Fruit fly (Drosophila melanogaster): ENCODE results near the gene Jasper.

Gene Jasper

DNA sequence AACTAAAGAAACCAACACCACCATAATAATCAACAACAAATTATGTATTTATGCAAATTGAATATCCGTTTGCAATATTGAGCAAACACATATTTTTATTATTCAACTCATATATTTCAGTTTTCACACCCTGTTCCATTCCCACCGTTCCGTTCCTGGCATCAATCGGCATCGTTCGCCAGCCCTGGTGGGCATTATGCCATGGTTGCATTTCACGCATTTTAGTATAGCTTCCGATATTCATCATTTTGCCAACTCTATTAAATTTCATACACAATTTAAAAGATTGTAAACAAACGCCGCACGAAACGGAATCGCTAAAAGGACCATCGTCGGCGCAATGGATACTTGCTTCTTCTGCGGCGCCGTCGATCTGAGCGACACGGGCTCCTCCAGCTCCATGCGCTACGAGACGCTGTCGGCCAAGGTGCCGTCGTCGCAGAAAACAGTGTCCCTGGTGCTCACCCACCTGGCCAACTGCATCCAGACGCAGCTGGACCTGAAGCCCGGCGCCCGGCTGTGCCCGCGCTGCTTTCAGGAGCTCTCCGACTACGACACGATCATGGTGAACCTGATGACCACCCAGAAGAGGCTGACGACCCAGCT is 9.1 kb upstream of the Jasper start, which contains the start of gene Sry-delta (continued):
- TF ChIP-seq Ets65A (GFP tag), result peak; percentile 99
- TF ChIP-seq nmo (GFP tag; optimal IDR thresholded peaks at IDR 0.05), result peak; percentile 81
- TF ChIP-seq CG17612 (GFP tag; IDR thresholded peaks at IDR 0.05), result no peak; the same call in 1 of the 2 replicates
- peak; percentile 99 for TF ChIP-seq CG1603 (tag; optimal IDR thresholded peaks at IDR 0.05)
- TF ChIP-seq NC2β (GFP tag; optimal IDR thresholded peaks at IDR 0.05), result peak; percentile 86
- TF ChIP-seq gfzf (GFP tag; optimal IDR thresholded peaks at IDR 0.05), result peak; percentile 52
- TF ChIP-seq dpn (GFP tag; optimal IDR thresholded peaks at IDR 0.05), result peak; percentile 88 to 93
- TF ChIP-seq tna (GFP tag; IDR thresholded peaks at IDR 0.05; ENCODE audit: partially characterized antibody), result no peak; the same call in 1 of the 2 replicates
- TF ChIP-seq Hr51 (GFP tag; optimal IDR thresholded peaks at IDR 0.05), result peak in 1 of 2 experiments; percentile 88
- TF ChIP-seq Optix (GFP tag; IDR thresholded peaks at IDR 0.05), result peak; percentile 68
- TF ChIP-seq CG11456 (GFP tag; IDR thresholded peaks at IDR 0.05), result peak; percentile 94
- TF ChIP-seq CG18599 (GFP tag; optimal IDR thresholded peaks at IDR 0.05), result no peak
- peak; percentile 62 for TF ChIP-seq CG18619 (GFP tag; optimal IDR thresholded peaks at IDR 0.05)
- peak; percentile 75 for TF ChIP-seq CG5245 (GFP tag; optimal IDR thresholded peaks at IDR 0.05)
- peak; percentile 78 for TF ChIP-seq CG15601 (tag; optimal IDR thresholded peaks at IDR 0.05)
- peak; percentile 18 for TF ChIP-seq HLHmδ (GFP tag; optimal IDR thresholded peaks at IDR 0.05)
- peak; percentile 92 for TF ChIP-seq vfl (GFP tag; optimal IDR thresholded peaks at IDR 0.05)
- peak; percentile 69 for TF ChIP-seq CG3995 (GFP tag; optimal IDR thresholded peaks at IDR 0.05)
- TF ChIP-seq ems (GFP tag; optimal IDR thresholded peaks at IDR 0.05), result peak; percentile 69
- TF ChIP-seq dimm (GFP tag; IDR thresholded peaks at IDR 0.05), result 0 out of 2 replicates have a peak, but pooled peaks have one; percentile 3
- TF ChIP-seq Nf-YB (GFP tag; optimal IDR thresholded peaks at IDR 0.05), result no peak
- TF ChIP-seq CG2202 (tag; optimal IDR thresholded peaks at IDR 0.05), result peak; percentile 48
- peak; percentile 47 for TF ChIP-seq Tbp (GFP tag; optimal IDR thresholded peaks at IDR 0.05)
- peak; percentile 91 for TF ChIP-seq CG15514 (GFP tag; optimal IDR thresholded peaks at IDR 0.05)
- TF ChIP-seq cas (GFP tag; IDR thresholded peaks at IDR 0.05), result peak; percentile 74
- peak; percentile 83 for TF ChIP-seq CG17802 (tag; optimal IDR thresholded peaks at IDR 0.05)
- TF ChIP-seq Sin3A (optimal IDR thresholded peaks at IDR 0.05), result peak; percentile 71
- TF ChIP-seq tap (tag; optimal IDR thresholded peaks at IDR 0.05), result peak; percentile 51
- TF ChIP-seq CG15269 (tag; optimal IDR thresholded peaks at IDR 0.05), result no peak
- no peak for TF ChIP-seq Blimp-1 (GFP tag; optimal IDR thresholded peaks at IDR 0.05)
- 0 out of 3 replicates have a peak, but pooled peaks have one; percentile 20 for TF ChIP-seq gce (GFP tag; IDR thresholded peaks at IDR 0.05)
- peak; percentile 80 for TF ChIP-seq unc-4 (GFP tag; IDR thresholded peaks at IDR 0.05; ENCODE audit: partially characterized antibody)
- peak; percentile 60 for TF ChIP-seq psq (GFP tag; optimal IDR thresholded peaks at IDR 0.05)
- no peak for TF ChIP-seq cg (GFP tag; optimal IDR thresholded peaks at IDR 0.05)
- peak; percentile 62 for TF ChIP-seq CG4730 (GFP tag; IDR thresholded peaks at IDR 0.05)
- peak; percentile 85 for TF ChIP-seq sima (GFP tag; optimal IDR thresholded peaks at IDR 0.05)
- TF ChIP-seq CG31441 (GFP tag; IDR thresholded peaks at IDR 0.05), result no peak; the same call in 1 of the 2 replicates
- peak; percentile 84 for TF ChIP-seq CG34422 (GFP tag; IDR thresholded peaks at IDR 0.05)
- peak; percentile 93 for TF ChIP-seq stwl (tag; optimal IDR thresholded peaks at IDR 0.05)
- peak; percentile 63 for TF ChIP-seq Nf-YC (tag; optimal IDR thresholded peaks at IDR 0.05)
- peak; percentile 86 for TF ChIP-seq CG4282 (GFP tag; optimal IDR thresholded peaks at IDR 0.05)
- peak; percentile 85 for TF ChIP-seq chn (GFP tag; optimal IDR thresholded peaks at IDR 0.05)
- TF ChIP-seq Taf1 (GFP tag; IDR thresholded peaks at IDR 0.05), result peak; percentile 67; the same call in 1 of the 2 replicates
- no peak for TF ChIP-seq pan (optimal IDR thresholded peaks at IDR 0.05)
- TF ChIP-seq pan (GFP tag; optimal IDR thresholded peaks at IDR 0.05 in 1 of 2, IDR thresholded peaks at IDR 0.05 in 1 of 2), result peak in 1 of 2 experiments; percentile 78
- TF ChIP-seq CG10274 (GFP tag; optimal IDR thresholded peaks at IDR 0.05), result peak; percentile 27
- TF ChIP-seq CG6254 (GFP tag; optimal IDR thresholded peaks at IDR 0.05), result peak; percentile 71
- peak; percentile 3 for TF ChIP-seq CG7271 (tag; optimal IDR thresholded peaks at IDR 0.05)
- peak; percentile 57 for TF ChIP-seq disco-r (GFP tag; optimal IDR thresholded peaks at IDR 0.05)
- TF ChIP-seq CG1792 (GFP tag; optimal IDR thresholded peaks at IDR 0.05), result peak; percentile 79
